Worm (Caenorhabditis elegans): ENCODE measurements around the gene F35D2.3.

DNA sequence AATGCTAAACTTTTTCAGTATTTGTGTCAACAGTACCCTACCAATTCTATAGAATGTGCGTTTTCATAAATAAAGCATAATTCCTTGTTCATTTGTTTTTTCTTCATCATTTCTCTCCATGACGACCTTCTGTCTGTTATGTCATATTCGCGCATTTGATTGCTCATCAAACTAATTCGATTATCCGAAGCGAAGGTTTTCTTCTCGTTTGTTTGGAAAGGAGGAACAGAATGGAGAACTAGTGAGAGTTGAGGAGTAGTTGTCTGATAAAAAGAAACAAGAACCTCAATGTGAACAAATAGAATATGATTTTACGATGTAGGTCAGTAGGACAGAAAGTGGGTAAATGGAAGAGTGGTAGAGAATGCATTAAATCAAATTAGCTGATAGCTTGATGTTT lies 7.8 kb upstream of the F35D2.3 start:
- TF ChIP-seq pqm-1 (tag; optimal IDR thresholded peaks at IDR 0.05) (no peak), nfya-1 (tag; optimal IDR thresholded peaks at IDR 0.05; ENCODE audit: insufficient read depth) (no peak), nhr-77 (tag; optimal IDR thresholded peaks at IDR 0.05) (no peak), unc-39 (tag; optimal IDR thresholded peaks at IDR 0.05) (no peak), ceh-28 (tag; optimal IDR thresholded peaks at IDR 0.05) (no peak), elt-1 (tag; optimal IDR thresholded peaks at IDR 0.05) (no peak), nhr-11 (tag; optimal IDR thresholded peaks at IDR 0.05) (no peak), hmg-11 (tag; optimal IDR thresholded peaks at IDR 0.05) (no peak), ceh-82 (tag; optimal IDR thresholded peaks at IDR 0.05) (no peak), zag-1 (tag; optimal IDR thresholded peaks at IDR 0.05) (no peak), lin-15B (tag; optimal IDR thresholded peaks at IDR 0.05) (no peak), skn-1 (tag; optimal IDR thresholded peaks at IDR 0.05) (no peak)

Data from whole organism, L3 larva.